Fruit fly (Drosophila melanogaster): ENCODE data around the gene CG32305.

- no peak for TF ChIP-seq psq (optimal IDR thresholded peaks at IDR 0.05)
- no peak for TF ChIP-seq Dll (optimal IDR thresholded peaks at IDR 0.05)
- no peak for TF ChIP-seq usp (GFP tag; optimal IDR thresholded peaks at IDR 0.05)
Observed at dm6 chr3L:2265692-2266444, 17.4 kb downstream of the CG32305 start, which contains the start of the genes ecd and CG13806.
